Worm (Caenorhabditis elegans) whole organism, young adult: ENCODE measurements around the gene fbxa-218.

Experiments
- F10E7.11 ChIP-seq: sonication (generic microtip); optimal IDR thresholded peaks from 2 replicates; lab custom pipeline; 2017; ENCODE audit warnings: mild to moderate bottlenecking, missing genetic modification characterization, moderate library complexity, missing compliant biosample characterization
- K12H6.12 ChIP-seq: fragments of 200-800 bp; sonication (Bioruptor generic); optimal IDR thresholded peaks from 2 replicates; lab custom pipeline; 2018; ENCODE audit warnings: mild to moderate bottlenecking, missing genetic modification characterization, missing compliant biosample characterization
- ama-1 ChIP-seq, 3 experiments: fragments of 150-350 bp in 1 of 3; sonication (generic microtip) in 2 of 3; optimal IDR thresholded peaks; 2 replicates each; lab custom pipeline; 2014 to 2018; ENCODE audit warnings: missing biosample characterization in 2 of 3, missing genetic modification characterization in 2 of 3, missing genetic modification reagents in 2 of 3
- aptf-3 ChIP-seq: fragments of 200-800 bp; sonication (Bioruptor generic); IDR thresholded peaks from 2 replicates; pipeline ENCODE4 v1.3.6; 2022; ENCODE audit warnings: missing genetic modification characterization, missing compliant biosample characterization
- attf-5 ChIP-seq: fragments of 200-800 bp; sonication (Bioruptor generic); optimal IDR thresholded peaks from 2 replicates; lab custom pipeline; 2018; ENCODE audit warnings: mild to moderate bottlenecking, missing genetic modification characterization, missing compliant biosample characterization
- attf-6 ChIP-seq: fragments of 200-800 bp; sonication (Bioruptor generic); IDR thresholded peaks from 2 replicates; pipeline ENCODE4 v1.3.6; 2022; ENCODE audit warnings: missing genetic modification reagents, missing genetic modification characterization, missing compliant biosample characterization
- bed-1 ChIP-seq: fragments of 200-800 bp; sonication (Bioruptor generic); IDR thresholded peaks from 2 replicates; pipeline ENCODE4 v1.3.6; 2022; ENCODE audit warnings: missing genetic modification reagents, missing genetic modification characterization, missing compliant biosample characterization
- ccch-3 ChIP-seq: fragments of 200-800 bp; sonication (Bioruptor generic); optimal IDR thresholded peaks from 2 replicates; lab custom pipeline; 2018; ENCODE audit warnings: mild to moderate bottlenecking, missing genetic modification characterization, missing compliant biosample characterization
- ceh-100 ChIP-seq: fragments of 200-800 bp; sonication (Bioruptor generic); IDR thresholded peaks from 2 replicates; pipeline ENCODE4 v1.3.6; 2022; ENCODE audit warnings: missing genetic modification reagents, missing genetic modification characterization, missing compliant biosample characterization
- ceh-27 ChIP-seq: fragments of 200-800 bp; sonication (Bioruptor generic); optimal IDR thresholded peaks from 2 replicates; lab custom pipeline; 2018; ENCODE audit warnings: mild to moderate bottlenecking, missing genetic modification characterization, moderate library complexity, missing compliant biosample characterization
- ceh-79 ChIP-seq: sonication (generic microtip); optimal IDR thresholded peaks from 2 replicates; lab custom pipeline; 2017; ENCODE audit warnings: mild to moderate bottlenecking, missing genetic modification characterization, missing compliant biosample characterization
- die-1 ChIP-seq: sonication (generic microtip); optimal IDR thresholded peaks from 2 replicates; lab custom pipeline; 2016; ENCODE audit warnings: missing genotype, mild to moderate bottlenecking, missing genetic modification characterization, missing compliant biosample characterization
- dox-1 ChIP-seq: fragments of 200-800 bp; sonication (Bioruptor generic); IDR thresholded peaks from 2 replicates; pipeline ENCODE4 v1.3.6; 2022; ENCODE audit warnings: missing genetic modification reagents, missing genetic modification characterization, missing compliant biosample characterization
- egl-44 ChIP-seq: fragments of 200-800 bp; sonication (Bioruptor generic); IDR thresholded peaks from 2 replicates; pipeline ENCODE4 v1.3.6; 2022; ENCODE audit warnings: missing genetic modification reagents, missing genetic modification characterization, missing compliant biosample characterization
- egrh-3 ChIP-seq: fragments of 200-800 bp; sonication (Bioruptor generic); IDR thresholded peaks from 2 replicates; pipeline ENCODE4 v1.3.6; 2022; ENCODE audit warnings: missing genetic modification reagents, missing genetic modification characterization, missing compliant biosample characterization
- fkh-3 ChIP-seq: sonication (generic microtip); optimal IDR thresholded peaks from 2 replicates; lab custom pipeline; 2016; ENCODE audit warnings: mild to moderate bottlenecking, missing genetic modification characterization, missing compliant biosample characterization
- him-1 ChIP-seq: sonication (generic microtip); optimal IDR thresholded peaks from 2 replicates; lab custom pipeline; 2016; ENCODE audit warnings: missing genotype, missing genetic modification reagents, missing genetic modification characterization, missing compliant biosample characterization
- let-607 ChIP-seq, 2 experiments: fragments of 200-800 bp in 1 of 2; sonication (Bioruptor generic) in 1 of 2; sonication (generic microtip) in 1 of 2; optimal IDR thresholded peaks; 2 replicates each; lab custom pipeline; 2016 to 2018; ENCODE audit warnings: mild to moderate bottlenecking in 2 of 2, missing compliant biosample characterization in 2 of 2, missing genetic modification characterization in 2 of 2, moderate library complexity in 2 of 2, missing genotype in 1 of 2
- lin-54 ChIP-seq: fragments of 200-800 bp; sonication (Bioruptor generic); optimal IDR thresholded peaks from 2 replicates; lab custom pipeline; 2018; ENCODE audit warnings: mild to moderate bottlenecking, missing genetic modification characterization, missing compliant biosample characterization
- lsl-1 ChIP-seq: fragments of 200-800 bp; sonication (Bioruptor generic); optimal IDR thresholded peaks from 2 replicates; lab custom pipeline; 2018; ENCODE audit warnings: mild to moderate bottlenecking, missing genetic modification characterization, moderate library complexity, missing compliant biosample characterization
- lsy-27 ChIP-seq: sonication (generic microtip); optimal IDR thresholded peaks from 2 replicates; lab custom pipeline; 2017; ENCODE audit warnings: missing genetic modification characterization, mild to moderate bottlenecking, missing compliant biosample characterization, antibody characterized with exemption, missing genotype, borderline replicate concordance; ENCODE audit not compliant: insufficient read depth
- mes-4 ChIP-seq: sonication (generic microtip); optimal IDR thresholded peaks from 2 replicates; lab custom pipeline; 2016; ENCODE audit warnings: missing genotype, missing genetic modification characterization, missing compliant biosample characterization
- mxl-1 ChIP-seq: sonication (generic microtip); optimal IDR thresholded peaks from 2 replicates; lab custom pipeline; 2016; ENCODE audit warnings: missing genetic modification characterization, missing compliant biosample characterization
- nfya-1 ChIP-seq: sonication (generic microtip); optimal IDR thresholded peaks from 2 replicates; lab custom pipeline; 2017; ENCODE audit warnings: antibody characterized with exemption, missing compliant biosample characterization, missing genetic modification characterization, borderline replicate concordance; ENCODE audit not compliant: insufficient read depth
- nhr-179 ChIP-seq: sonication (generic microtip); optimal IDR thresholded peaks from 2 replicates; lab custom pipeline; 2016; ENCODE audit warnings: mild to moderate bottlenecking, missing genetic modification characterization, missing compliant biosample characterization
- nhr-80 ChIP-seq: sonication (generic microtip); optimal IDR thresholded peaks from 2 replicates; lab custom pipeline; 2016; ENCODE audit warnings: missing genetic modification characterization, missing compliant biosample characterization
- rcor-1 ChIP-seq: fragments of 200-800 bp; sonication (Bioruptor generic); IDR thresholded peaks from 2 replicates; pipeline ENCODE4 v1.3.6; 2022; ENCODE audit warnings: missing genetic modification reagents, missing genetic modification characterization, missing compliant biosample characterization
- repo-1 ChIP-seq: sonication (generic microtip); optimal IDR thresholded peaks from 2 replicates; lab custom pipeline; 2017; ENCODE audit warnings: mild to moderate bottlenecking, missing genetic modification characterization, missing compliant biosample characterization
- rpc-1 ChIP-seq, 2 experiments: fragments of 150-350 bp in 1 of 2; sonication (generic microtip) in 1 of 2; optimal IDR thresholded peaks; 2 replicates each; lab custom pipeline; 2014 to 2018; ENCODE audit warnings: missing biosample characterization in 1 of 2, missing genetic modification characterization in 1 of 2, missing genetic modification reagents in 1 of 2, missing genotype in 1 of 2
- snpc-4 ChIP-seq, 5 experiments: fragments of 150-350 bp in 1 of 5; sonication (generic microtip) in 4 of 5; optimal IDR thresholded peaks; 2 replicates each; lab custom pipeline; 2014 to 2018; ENCODE audit warnings: missing genetic modification characterization in 5 of 5, missing biosample characterization in 3 of 5, antibody characterized with exemption in 2 of 5, mild to moderate bottlenecking in 2 of 5, missing compliant biosample characterization in 2 of 5, missing genotype in 2 of 5, moderate library complexity in 2 of 5, missing genetic modification reagents in 1 of 5
- unc-62 ChIP-seq: fragments of 150-350 bp; optimal IDR thresholded peaks from 2 replicates; lab custom pipeline; 2014; ENCODE audit warnings: missing biosample characterization, missing genetic modification reagents, missing genetic modification characterization
- zfh-2 ChIP-seq: fragments of 200-800 bp; sonication (Bioruptor generic); conservative IDR thresholded peaks from 2 replicates; pipeline ENCODE4 v1.3.6; 2022; ENCODE audit warnings: missing genetic modification reagents, missing genetic modification characterization, missing compliant biosample characterization
- ztf-3 ChIP-seq: fragments of 200-800 bp; sonication (Bioruptor generic); optimal IDR thresholded peaks from 2 replicates; lab custom pipeline; 2018; ENCODE audit warnings: mild to moderate bottlenecking, missing genetic modification characterization, missing compliant biosample characterization

The fbxa-218 gene

ce11 chrIII:12437020-12437419, 705 bp downstream of the fbxa-218 start:
- TF ChIP-seq lsl-1 (GFP tag; lab: Kevin White, UChicago): no peak
- TF ChIP-seq mes-4: no peak
- no peak for TF ChIP-seq lin-54 (GFP tag; lab: Kevin White, UChicago)
- no peak for TF ChIP-seq let-607 (tag; optimal IDR thresholded peaks at IDR 0.05; lab: Kevin White, UChicago)
- no peak for TF ChIP-seq aptf-3
- no peak for TF ChIP-seq attf-5 (GFP tag; lab: Kevin White, UChicago)
- no peak for TF ChIP-seq ztf-3 (GFP tag; lab: Kevin White, UChicago)
- no peak for TF ChIP-seq rcor-1 (GFP tag; lab: Robert Waterston, UW)
- TF ChIP-seq mxl-1 (tag; lab: Kevin White, UChicago): no peak
- no peak for TF ChIP-seq repo-1
- no peak for TF ChIP-seq F10E7.11 (tag; lab: Kevin White, UChicago)
- TF ChIP-seq dox-1 (GFP tag; lab: Robert Waterston, UW): no peak
- TF ChIP-seq him-1: no peak
- no peak for TF ChIP-seq egl-44 (GFP tag; lab: Robert Waterston, UW)
- TF ChIP-seq zfh-2 (GFP tag; lab: Robert Waterston, UW): no peak

ce11 chrIII:12439056-12439455, 2.7 kb downstream of the fbxa-218 start:
- TF ChIP-seq egrh-3 (GFP tag; lab: Robert Waterston, UW): peak; percentile 64; the same call in 1 of the 2 replicates
- TF ChIP-seq bed-1 (GFP tag; lab: Robert Waterston, UW): no peak
- TF ChIP-seq zfh-2 (GFP tag; lab: Robert Waterston, UW): peak; percentile 53; the same call in 1 of the 2 replicates

ce11 chrIII:12443880-12444279, 7.6 kb downstream of the fbxa-218 start:
- TF ChIP-seq fkh-3 (tag; lab: Kevin White, UChicago): no peak
- no peak for TF ChIP-seq ceh-79 (tag; lab: Kevin White, UChicago)
- TF ChIP-seq K12H6.12 (tag; lab: Kevin White, UChicago): no peak
- no peak for TF ChIP-seq nfya-1
- TF ChIP-seq snpc-4 (GFP tag; optimal IDR thresholded peaks at IDR 0.05; lab: Kevin White, UChicago): no peak
- no peak for TF ChIP-seq snpc-4 (tag; optimal IDR thresholded peaks at IDR 0.05; lab: Kevin White, UChicago)
- TF ChIP-seq ceh-100 (GFP tag; lab: Robert Waterston, UW): no peak
- no peak for TF ChIP-seq unc-62 (GFP tag; lab: Kevin White, UChicago)
- no peak for TF ChIP-seq rpc-1 (optimal IDR thresholded peaks at IDR 0.05; lab: Kevin White, UChicago)
- TF ChIP-seq rpc-1 (tag; optimal IDR thresholded peaks at IDR 0.05; lab: Kevin White, UChicago): no peak
- TF ChIP-seq ccch-3 (GFP tag; lab: Kevin White, UChicago): no peak
- TF ChIP-seq ceh-27 (GFP tag; lab: Kevin White, UChicago): no peak
- no peak for TF ChIP-seq nhr-179
- no peak for TF ChIP-seq attf-6 (GFP tag; lab: Robert Waterston, UW)
- no peak for TF ChIP-seq lsy-27 (tag; lab: Kevin White, UChicago)
- no peak for TF ChIP-seq die-1 (tag; lab: Kevin White, UChicago)

- TF ChIP-seq ama-1 (optimal IDR thresholded peaks at IDR 0.05; lab: Kevin White, UChicago) (no peak), ama-1 (GFP tag; optimal IDR thresholded peaks at IDR 0.05; lab: Kevin White, UChicago) (no peak), nhr-80 (tag; lab: Kevin White, UChicago) (peak; percentile 67)
Measured at ce11 chrIII:12445223-12445622, 8.9 kb downstream of the fbxa-218 start.
